Worm (Caenorhabditis elegans) whole organism, L2 larva: ENCODE data around the gene Y73B6BL.289.

Experiments used
- C34F6.9 ChIP-seq: fragments of 150-350 bp; optimal IDR thresholded peaks from 2 replicates; lab custom pipeline; 2014; ENCODE audit warnings: missing biosample characterization, missing genetic modification characterization
- F13H6.1 ChIP-seq: sonication (generic microtip); optimal IDR thresholded peaks from 2 replicates; lab custom pipeline; 2016; ENCODE audit warnings: missing genetic modification characterization, missing compliant biosample characterization
- R02D3.7 ChIP-seq: fragments of 150-350 bp; optimal IDR thresholded peaks from 2 replicates; lab custom pipeline; 2014; ENCODE audit warnings: missing biosample characterization, missing genetic modification characterization
- ZK546.5 ChIP-seq: sonication (generic microtip); optimal IDR thresholded peaks from 2 replicates; lab custom pipeline; 2017; ENCODE audit warnings: missing biosample characterization, missing genetic modification characterization
- alr-1 ChIP-seq: fragments of 150-350 bp; optimal IDR thresholded peaks from 2 replicates; lab custom pipeline; 2014; ENCODE audit warnings: missing biosample characterization, missing genetic modification characterization
- aly-2 ChIP-seq: fragments of 150-350 bp; optimal IDR thresholded peaks from 2 replicates; lab custom pipeline; 2014; ENCODE audit warnings: missing biosample characterization, missing genetic modification characterization
- ama-1 ChIP-seq: fragments of 150-350 bp; optimal IDR thresholded peaks from 2 replicates; lab custom pipeline; 2018; ENCODE audit warnings: inconsistent platforms
- blmp-1 ChIP-seq: sonication (generic microtip); optimal IDR thresholded peaks from 2 replicates; lab custom pipeline; 2017; ENCODE audit warnings: missing genetic modification characterization, mild to moderate bottlenecking, missing compliant biosample characterization, antibody characterized with exemption, moderate library complexity; ENCODE audit not compliant: insufficient read depth
- ceh-82 ChIP-seq: fragments of 150-350 bp; optimal IDR thresholded peaks from 2 replicates; lab custom pipeline; 2014; ENCODE audit warnings: missing biosample characterization, missing genetic modification characterization
- crh-2 ChIP-seq: sonication (generic microtip); optimal IDR thresholded peaks from 2 replicates; lab custom pipeline; 2017; ENCODE audit warnings: missing biosample characterization, missing genetic modification characterization
- dmd-4 ChIP-seq: sonication (generic microtip); optimal IDR thresholded peaks from 2 replicates; lab custom pipeline; 2017; ENCODE audit warnings: missing biosample characterization, missing genetic modification characterization
- egl-27 ChIP-seq: sonication (generic microtip); optimal IDR thresholded peaks from 3 replicates; lab custom pipeline; 2017; ENCODE audit warnings: missing biosample characterization, missing genetic modification reagents, missing genetic modification characterization
- elt-1 ChIP-seq: fragments of 150-350 bp; optimal IDR thresholded peaks from 2 replicates; lab custom pipeline; 2014; ENCODE audit warnings: missing biosample characterization, missing genetic modification characterization
- elt-3 ChIP-seq: sonication (generic microtip); optimal IDR thresholded peaks from 2 replicates; lab custom pipeline; 2017; ENCODE audit warnings: missing biosample characterization, missing genetic modification characterization
- fos-1 ChIP-seq: fragments of 150-350 bp; optimal IDR thresholded peaks from 2 replicates; lab custom pipeline; 2014; ENCODE audit warnings: missing biosample characterization, missing genetic modification characterization
- gmeb-1 ChIP-seq: fragments of 150-350 bp; optimal IDR thresholded peaks from 2 replicates; lab custom pipeline; 2014; ENCODE audit warnings: missing biosample characterization, missing genetic modification characterization
- lin-11 ChIP-seq: fragments of 150-350 bp; sonication (generic microtip); optimal IDR thresholded peaks from 2 replicates; lab custom pipeline; 2014; ENCODE audit warnings: missing biosample characterization, missing genetic modification characterization, inconsistent platforms, mixed read lengths
- lin-13 ChIP-seq: fragments of 150-350 bp; optimal IDR thresholded peaks from 2 replicates; lab custom pipeline; 2014; ENCODE audit warnings: missing biosample characterization, missing genetic modification reagents, missing genetic modification characterization
- lin-39 ChIP-seq: fragments of 150-350 bp; optimal IDR thresholded peaks from 2 replicates; lab custom pipeline; 2014; ENCODE audit warnings: missing biosample characterization, missing genetic modification reagents, missing genetic modification characterization
- lsy-2 ChIP-seq, 2 experiments: fragments of 150-350 bp in 1 of 2; sonication (generic microtip) in 1 of 2; optimal IDR thresholded peaks; 2 replicates each; lab custom pipeline; 2014 to 2017; ENCODE audit warnings: missing biosample characterization in 2 of 2, missing genetic modification characterization in 2 of 2
- mab-5 ChIP-seq: fragments of 150-350 bp; optimal IDR thresholded peaks from 2 replicates; lab custom pipeline; 2014; ENCODE audit warnings: missing biosample characterization, missing genetic modification characterization
- mbf-1 ChIP-seq: sonication (generic microtip); optimal IDR thresholded peaks from 2 replicates; lab custom pipeline; 2017; ENCODE audit warnings: missing biosample characterization, missing genetic modification characterization
- mdl-1 ChIP-seq, 2 experiments: fragments of 150-350 bp in 1 of 2; sonication (generic microtip) in 1 of 2; optimal IDR thresholded peaks; 2 replicates each; lab custom pipeline; 2017; ENCODE audit warnings: missing biosample characterization in 2 of 2, missing genetic modification characterization in 2 of 2
- nhr-10 ChIP-seq: sonication (generic microtip); optimal IDR thresholded peaks from 2 replicates; lab custom pipeline; 2017; ENCODE audit warnings: missing biosample characterization, missing genetic modification characterization
- nhr-11 ChIP-seq: fragments of 150-350 bp; optimal IDR thresholded peaks from 2 replicates; lab custom pipeline; 2014; ENCODE audit warnings: missing biosample characterization, missing genetic modification characterization
- nhr-12 ChIP-seq: fragments of 150-350 bp; optimal IDR thresholded peaks from 2 replicates; lab custom pipeline; 2014; ENCODE audit warnings: missing biosample characterization, missing genetic modification characterization
- nhr-129 ChIP-seq: fragments of 150-350 bp; optimal IDR thresholded peaks from 2 replicates; lab custom pipeline; 2014; ENCODE audit warnings: missing biosample characterization, missing genetic modification characterization
- nhr-21 ChIP-seq: fragments of 150-350 bp; optimal IDR thresholded peaks from 2 replicates; lab custom pipeline; 2014; ENCODE audit warnings: missing biosample characterization, missing genetic modification characterization
- nhr-237 ChIP-seq: fragments of 150-350 bp; optimal IDR thresholded peaks from 2 replicates; lab custom pipeline; 2014; ENCODE audit warnings: missing biosample characterization, missing genetic modification characterization
- nhr-25 ChIP-seq: fragments of 150-350 bp; sonication (generic microtip); optimal IDR thresholded peaks from 3 replicates; lab custom pipeline; 2014; ENCODE audit warnings: missing biosample characterization, missing genetic modification characterization
- nhr-77 ChIP-seq: fragments of 150-350 bp; optimal IDR thresholded peaks from 2 replicates; lab custom pipeline; 2014; ENCODE audit warnings: missing biosample characterization, missing genetic modification characterization
- peb-1 ChIP-seq: fragments of 150-350 bp; optimal IDR thresholded peaks from 2 replicates; lab custom pipeline; 2014; ENCODE audit warnings: missing biosample characterization, missing genetic modification characterization
- sem-4 ChIP-seq: fragments of 150-350 bp; optimal IDR thresholded peaks from 2 replicates; lab custom pipeline; 2014; ENCODE audit warnings: missing biosample characterization, missing genetic modification reagents, missing genetic modification characterization
- skn-1 ChIP-seq: sonication (generic microtip); optimal IDR thresholded peaks from 2 replicates; lab custom pipeline; 2017; ENCODE audit warnings: missing biosample characterization, missing genetic modification characterization
- sma-3 ChIP-seq: sonication (generic microtip); optimal IDR thresholded peaks from 2 replicates; lab custom pipeline; 2016; ENCODE audit warnings: missing genetic modification reagents, missing genetic modification characterization, missing compliant biosample characterization
- sma-9 ChIP-seq, 2 experiments: fragments of 150-350 bp in 1 of 2; sonication (generic microtip) in 1 of 2; optimal IDR thresholded peaks; 2 replicates each; lab custom pipeline; 2014 to 2016; ENCODE audit warnings: missing genetic modification characterization in 2 of 2, mild to moderate bottlenecking in 1 of 2, missing biosample characterization in 1 of 2, missing compliant biosample characterization in 1 of 2, missing genetic modification reagents in 1 of 2, moderate library complexity in 1 of 2
- snpc-4 ChIP-seq: fragments of 150-350 bp; optimal IDR thresholded peaks from 2 replicates; lab custom pipeline; 2014; ENCODE audit warnings: missing biosample characterization, missing genetic modification characterization
- unc-39 ChIP-seq: fragments of 150-350 bp; optimal IDR thresholded peaks from 2 replicates; lab custom pipeline; 2014; ENCODE audit warnings: missing biosample characterization, missing genetic modification characterization
- unc-55 ChIP-seq: fragments of 150-350 bp; sonication (generic microtip); optimal IDR thresholded peaks from 3 replicates; lab custom pipeline; 2014; ENCODE audit warnings: missing biosample characterization, missing genetic modification reagents, missing genetic modification characterization
- unc-62 ChIP-seq: fragments of 150-350 bp; optimal IDR thresholded peaks from 2 replicates; lab custom pipeline; 2014; ENCODE audit warnings: missing biosample characterization, missing genetic modification reagents, missing genetic modification characterization
- zag-1 ChIP-seq: fragments of 150-350 bp; optimal IDR thresholded peaks from 2 replicates; lab custom pipeline; 2014; ENCODE audit warnings: missing biosample characterization, missing genetic modification characterization
- ztf-1 ChIP-seq: fragments of 200-800 bp; sonication (Bioruptor generic); conservative IDR thresholded peaks from 2 replicates; pipeline ENCODE4 v1.3.6; 2022; ENCODE audit warnings: missing genetic modification characterization, missing compliant biosample characterization
- ztf-4 ChIP-seq: fragments of 150-350 bp; optimal IDR thresholded peaks from 2 replicates; lab custom pipeline; 2014; ENCODE audit warnings: missing biosample characterization, missing genetic modification characterization

Gene Y73B6BL.289

DNA sequence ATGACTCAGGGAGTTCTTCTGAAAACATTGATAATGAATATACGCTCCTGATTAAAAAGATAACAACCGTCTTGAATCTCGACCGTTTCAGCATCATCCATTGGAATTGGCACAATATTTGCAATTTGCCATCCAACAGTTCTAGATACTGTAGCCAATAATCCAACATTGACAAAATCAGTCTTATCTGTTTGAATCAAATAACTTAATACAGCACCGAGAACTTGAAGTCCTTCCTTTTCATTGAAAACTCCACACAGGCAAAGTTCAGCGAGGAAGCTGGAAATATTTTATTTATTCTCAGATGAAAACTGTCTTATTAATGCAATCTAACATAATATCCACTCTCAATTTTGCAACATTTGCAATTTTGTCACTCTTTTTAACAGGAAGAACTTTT lies 25.0 kb downstream of the Y73B6BL.289 start:
- TF ChIP-seq ama-1 (lab: Kevin White, UChicago) (no peak), fos-1 (tag; lab: Kevin White, UChicago) (no peak), elt-3 (tag; lab: Kevin White, UChicago) (no peak)

DNA sequence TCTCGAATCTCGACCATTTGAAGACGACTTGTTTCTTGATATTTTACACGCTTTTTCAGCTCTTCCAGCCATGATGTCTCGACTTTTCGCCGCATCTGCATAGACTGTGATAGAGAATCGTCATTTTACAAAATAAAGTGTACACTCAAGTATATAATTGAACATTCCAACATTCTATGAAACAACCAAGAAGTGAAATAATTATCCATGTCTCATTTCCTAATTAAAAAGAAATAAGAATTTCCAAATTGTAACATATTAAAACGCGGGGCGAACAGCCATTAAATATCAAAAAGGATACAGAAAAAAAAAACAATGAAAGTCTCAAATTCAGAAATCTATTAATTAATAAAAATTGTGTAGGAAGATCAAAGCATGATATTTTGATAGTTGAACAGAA lies 25.7 kb downstream of the Y73B6BL.289 start, which contains the start of gene smg-3:
Gene smg-3, minus strand, starts transcription at position 101 of the 400 bp plus-strand sequence.
- TF ChIP-seq nhr-129 (tag; lab: Kevin White, UChicago) (no peak), mbf-1 (tag; lab: Kevin White, UChicago) (no peak), elt-1 (tag; lab: Kevin White, UChicago) (no peak), alr-1 (tag; lab: Kevin White, UChicago) (no peak), snpc-4 (tag; lab: Kevin White, UChicago) (no peak), ZK546.5 (no peak), unc-62 (GFP tag; lab: Kevin White, UChicago) (no peak), ceh-82 (tag; lab: Kevin White, UChicago) (no peak), mdl-1 (tag; optimal IDR thresholded peaks at IDR 0.05; lab: Kevin White, UChicago) (no peak), unc-55 (GFP tag; lab: Kevin White, UChicago) (no peak), C34F6.9 (tag; lab: Kevin White, UChicago) (no peak), F13H6.1 (no peak), gmeb-1 (tag; lab: Kevin White, UChicago) (no peak), elt-3 (tag; lab: Kevin White, UChicago) (no peak), ztf-1 (GFP tag; lab: Robert Waterston, UW) (no peak), sma-9 (GFP tag; optimal IDR thresholded peaks at IDR 0.05; lab: Kevin White, UChicago) (no peak), sma-9 (tag; optimal IDR thresholded peaks at IDR 0.05; lab: Kevin White, UChicago) (no peak), sem-4 (tag; lab: Kevin White, UChicago) (no peak), nhr-10 (tag; lab: Kevin White, UChicago) (no peak), lin-11 (no peak), unc-39 (tag; lab: Kevin White, UChicago) (no peak)
- TF ChIP-seq, all 48 proteins: peak for 0

DNA sequence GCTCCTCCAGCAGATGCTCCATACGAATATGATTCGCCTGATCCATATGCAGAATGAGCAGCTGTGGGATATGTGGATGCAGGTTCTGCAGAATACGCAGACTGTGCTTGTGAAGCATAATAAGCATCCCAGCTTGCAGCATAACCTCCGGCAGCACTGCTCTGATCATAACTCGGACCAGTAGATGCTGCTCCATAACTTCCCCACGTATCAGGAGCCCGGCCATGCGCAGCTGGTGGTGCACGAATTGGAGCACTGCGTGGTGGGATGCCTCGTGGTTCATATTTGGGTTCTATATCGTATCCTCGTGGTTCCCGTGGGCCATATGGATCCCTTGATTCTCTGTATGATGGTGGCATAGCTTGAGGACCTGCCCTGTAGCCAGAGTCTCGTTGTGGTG lies 26.4 kb downstream of the Y73B6BL.289 start:
- TF ChIP-seq ama-1 (lab: Kevin White, UChicago) = no peak
- TF ChIP-seq peb-1 (tag; lab: Kevin White, UChicago) = no peak
- TF ChIP-seq mbf-1 (tag; lab: Kevin White, UChicago) = no peak
- TF ChIP-seq dmd-4 (tag; lab: Kevin White, UChicago) = no peak

DNA sequence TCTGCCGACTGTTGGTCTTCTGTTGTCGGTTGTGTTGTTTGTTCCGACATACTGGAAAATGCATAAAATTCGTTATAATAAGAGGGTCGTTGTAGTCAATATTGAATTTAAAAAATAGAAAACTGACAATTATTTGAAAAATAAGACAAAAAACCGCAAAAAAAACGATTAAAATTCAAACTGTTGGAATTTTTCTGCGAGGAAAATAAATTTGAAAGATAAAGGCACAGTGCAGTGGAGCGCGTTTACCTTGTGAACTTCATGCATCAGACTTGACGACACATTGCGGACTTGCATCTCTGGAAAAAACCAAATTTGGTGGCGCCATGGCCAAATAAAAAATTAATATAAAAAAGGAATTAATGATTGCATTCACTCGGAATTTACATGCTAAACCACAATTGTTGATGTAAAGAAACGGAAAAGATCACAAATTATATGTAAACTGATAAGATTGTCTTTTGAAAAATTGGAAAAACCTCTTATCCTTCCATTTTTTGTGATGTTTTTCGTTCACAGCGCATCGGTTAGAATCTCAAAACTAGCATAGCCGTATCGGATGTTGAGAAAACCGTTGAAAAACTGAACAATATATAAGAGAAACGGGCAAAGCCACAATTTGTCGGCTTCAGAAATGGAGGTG lies 29.3 kb downstream of the Y73B6BL.289 start, which contains the start of the genes hrpf-2 and bli-6:
Gene hrpf-2, minus strand, starts transcription at position 51 of the 643 bp plus-strand sequence.
Gene bli-6, plus strand, starts transcription at position 593 of the 643 bp plus-strand sequence.
- TF ChIP-seq nhr-25 (tag; lab: Kevin White, UChicago) = peak; percentile 66
- no peak for TF ChIP-seq nhr-10 (tag; lab: Kevin White, UChicago)
- TF ChIP-seq unc-55 (GFP tag; lab: Kevin White, UChicago) = peak; percentile 85
- TF ChIP-seq lsy-2 (tag; optimal IDR thresholded peaks at IDR 0.05; lab: Kevin White, UChicago) = peak; percentile 76 to 85
- TF ChIP-seq ceh-82 (tag; lab: Kevin White, UChicago) = no peak
- peak; percentile 81 for TF ChIP-seq crh-2 (tag; lab: Kevin White, UChicago)
- TF ChIP-seq zag-1 = no peak
- TF ChIP-seq mdl-1 (tag; optimal IDR thresholded peaks at IDR 0.05; lab: Kevin White, UChicago) = no peak
- TF ChIP-seq F13H6.1 = peak; percentile 41
- TF ChIP-seq peb-1 (tag; lab: Kevin White, UChicago) = no peak
- no peak for TF ChIP-seq lin-39 (tag; lab: Kevin White, UChicago)
- no peak for TF ChIP-seq alr-1 (tag; lab: Kevin White, UChicago)
- TF ChIP-seq nhr-12 (tag; lab: Kevin White, UChicago) = no peak
- TF ChIP-seq ztf-1 (GFP tag; lab: Robert Waterston, UW) = no peak
- no peak for TF ChIP-seq nhr-237 (tag; lab: Kevin White, UChicago)
- TF ChIP-seq ama-1 (lab: Kevin White, UChicago) = no peak
- no peak for TF ChIP-seq skn-1 (tag; lab: Kevin White, UChicago)
- TF ChIP-seq lin-11 = no peak
- no peak for TF ChIP-seq unc-39 (tag; lab: Kevin White, UChicago)
- TF ChIP-seq ZK546.5 = peak; percentile 20
- TF ChIP-seq aly-2 = no peak
- peak; percentile 86 for TF ChIP-seq gmeb-1 (tag; lab: Kevin White, UChicago)
- TF ChIP-seq nhr-21 (tag; lab: Kevin White, UChicago) = peak; percentile 39
- TF ChIP-seq sma-3 (GFP tag; lab: Kevin White, UChicago) = peak; percentile 71
- TF ChIP-seq sem-4 (tag; lab: Kevin White, UChicago) = no peak
- TF ChIP-seq lin-13 = no peak
- no peak for TF ChIP-seq dmd-4 (tag; lab: Kevin White, UChicago)
- peak; percentile 54 for TF ChIP-seq R02D3.7 (tag; lab: Kevin White, UChicago)
- TF ChIP-seq elt-3 (tag; lab: Kevin White, UChicago) = no peak
- no peak for TF ChIP-seq ztf-4 (tag; lab: Kevin White, UChicago)
- TF ChIP-seq fos-1 (tag; lab: Kevin White, UChicago) = peak; percentile 37
- peak; percentile 4 for TF ChIP-seq mbf-1 (tag; lab: Kevin White, UChicago)
- no peak for TF ChIP-seq nhr-11 (tag; lab: Kevin White, UChicago)
- TF ChIP-seq nhr-77 (tag; lab: Kevin White, UChicago) = no peak
- peak; percentile 50 for TF ChIP-seq mab-5 (tag; lab: Kevin White, UChicago)
- TF ChIP-seq C34F6.9 (tag; lab: Kevin White, UChicago) = peak; percentile 83
- TF ChIP-seq blmp-1 = peak; percentile 13
- no peak for TF ChIP-seq egl-27 (tag; lab: Kevin White, UChicago)
- no peak for TF ChIP-seq elt-1 (tag; lab: Kevin White, UChicago)
